Fruit fly (Drosophila melanogaster): ENCODE results near the gene CG15252.

Gene CG15252

DNA sequence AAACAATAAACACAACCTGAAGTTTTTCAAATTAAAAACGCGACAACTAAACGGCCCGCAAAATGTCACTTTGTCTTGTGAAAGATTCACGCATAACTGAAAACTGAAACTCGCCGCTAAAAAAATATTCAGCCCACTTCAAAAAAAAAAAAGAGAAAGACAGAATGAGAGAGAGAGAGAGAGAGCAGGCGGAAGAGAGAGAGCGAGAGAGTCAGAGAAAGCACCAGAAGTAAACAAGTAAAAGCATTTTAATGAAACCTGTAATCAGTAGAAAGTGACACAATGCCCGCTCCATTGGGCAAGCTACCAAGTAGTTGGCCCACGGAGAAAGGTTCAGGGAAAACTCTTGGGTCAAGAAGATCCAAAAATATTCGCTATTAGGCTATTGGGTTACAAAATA, 3.1 kb downstream of the CG15252 start, which contains the start of gene CG43386:
CG43386 (minus strand) TSS at position 101 of the 400 bp plus-strand sequence.
- TF ChIP-seq Blimp-1 (GFP tag; optimal IDR thresholded peaks at IDR 0.05) (peak; percentile 29), pdm3 (GFP tag; optimal IDR thresholded peaks at IDR 0.05) (no peak)

DNA sequence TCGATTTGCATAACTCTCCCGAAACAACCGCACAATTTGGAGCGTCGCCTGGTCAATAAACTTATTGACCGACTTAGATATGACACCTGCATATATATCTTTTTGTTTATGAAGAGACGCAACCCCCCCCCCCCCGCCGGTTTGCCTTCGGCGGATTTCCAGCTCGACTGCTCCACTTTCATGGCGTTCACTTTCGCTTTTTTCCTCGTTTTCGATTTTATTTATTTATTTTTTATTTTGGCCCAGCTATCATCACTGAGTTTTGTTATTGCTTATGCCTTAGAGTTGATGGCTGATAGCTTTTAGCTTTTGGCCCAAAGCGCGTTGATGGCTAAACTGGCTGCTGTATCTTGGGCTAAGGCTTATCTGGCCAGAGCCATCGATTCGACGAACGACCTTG, 4.4 kb downstream of the CG15252 start:
- TF ChIP-seq CG15336 (GFP tag; IDR thresholded peaks at IDR 0.05): no peak
- TF ChIP-seq Blimp-1 (GFP tag; optimal IDR thresholded peaks at IDR 0.05): peak; percentile 24

DNA sequence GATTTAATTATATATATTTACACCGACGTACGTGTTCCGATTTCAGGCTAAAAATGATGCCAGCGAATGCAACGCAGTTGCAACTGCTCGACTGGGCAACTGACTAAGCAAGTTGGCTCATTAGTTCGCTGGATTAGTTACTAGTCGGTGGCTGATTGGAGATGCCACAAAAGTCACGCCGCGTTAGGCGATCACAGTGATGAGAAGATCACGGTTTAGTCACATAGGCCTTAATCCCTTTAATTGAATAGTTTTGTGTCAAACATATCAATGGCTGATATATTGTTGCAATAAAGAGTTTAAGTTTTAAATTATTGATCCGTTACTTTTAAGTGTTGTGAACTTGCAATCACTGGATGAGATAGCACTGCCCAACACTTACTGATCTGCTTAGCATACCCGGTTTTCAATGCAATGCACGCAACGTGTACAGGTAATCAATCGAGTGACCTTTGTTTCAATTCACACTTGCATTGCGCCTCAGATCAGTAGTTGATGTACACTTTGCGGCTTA, 15.5 kb downstream of the CG15252 start, which contains the start of the genes CG1791 and CG1889:
CG1791 (minus strand) TSS at position 101 of the 514 bp plus-strand sequence.
CG1889 (plus strand) TSS at position 464 of the 514 bp plus-strand sequence.
- TF ChIP-seq Sox15 (GFP tag; optimal IDR thresholded peaks at IDR 0.05) (no peak), CG31627 (GFP tag; optimal IDR thresholded peaks at IDR 0.05) (no peak), Eip75B (GFP tag; optimal IDR thresholded peaks at IDR 0.05) (no peak), CG9139 (GFP tag; optimal IDR thresholded peaks at IDR 0.05) (no peak), CG1621 (tag; optimal IDR thresholded peaks at IDR 0.05) (no peak), CG4318 (GFP tag; optimal IDR thresholded peaks at IDR 0.05) (no peak), CG11294 (GFP tag; IDR thresholded peaks at IDR 0.05) (no peak), esn (GFP tag; optimal IDR thresholded peaks at IDR 0.05) (no peak), CG8319 (GFP tag; optimal IDR thresholded peaks at IDR 0.05) (no peak), cyc (GFP tag; optimal IDR thresholded peaks at IDR 0.05) (no peak), acj6 (GFP tag; optimal IDR thresholded peaks at IDR 0.05) (no peak), Ets21C (GFP tag; optimal IDR thresholded peaks at IDR 0.05) (no peak), CG10669 (GFP tag; optimal IDR thresholded peaks at IDR 0.05) (no peak), achi (GFP tag; optimal IDR thresholded peaks at IDR 0.05) (no peak)

DNA sequence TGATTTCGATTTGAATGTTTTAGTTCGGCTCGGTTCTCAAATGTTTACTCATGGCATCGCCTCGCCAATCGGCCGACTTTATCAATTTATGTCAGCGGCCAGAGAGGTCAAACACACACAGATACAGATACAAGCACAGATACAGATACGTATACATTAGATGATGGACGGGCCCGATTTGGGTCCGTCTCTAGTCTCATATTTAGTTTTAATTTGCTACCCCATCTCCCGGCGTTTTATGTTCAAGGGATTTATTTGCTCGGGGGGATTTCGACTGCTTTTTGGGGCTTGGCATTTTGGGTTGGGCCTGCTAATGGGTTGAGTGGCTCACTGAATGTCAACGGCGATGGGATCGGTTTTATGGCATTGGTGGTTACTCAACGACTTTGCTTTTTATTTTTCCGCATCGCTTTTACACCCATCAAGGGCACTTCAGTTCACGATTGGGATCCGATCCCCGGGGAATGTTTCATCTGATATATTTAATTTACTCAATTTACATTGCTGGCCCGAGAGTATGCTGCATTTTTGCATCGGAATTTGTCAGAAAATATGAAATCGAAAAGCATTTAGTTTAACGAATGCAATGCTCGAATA, 48.0 kb downstream of the CG15252 start:
- no peak for TF ChIP-seq CG6808 (GFP tag; optimal IDR thresholded peaks at IDR 0.05)
- no peak for TF ChIP-seq cyc (GFP tag; optimal IDR thresholded peaks at IDR 0.05)
- no peak for TF ChIP-seq Hr38 (GFP tag; optimal IDR thresholded peaks at IDR 0.05)
- TF ChIP-seq fkh (GFP tag; optimal IDR thresholded peaks at IDR 0.05): peak; percentile 3
- TF ChIP-seq achi (GFP tag; optimal IDR thresholded peaks at IDR 0.05): no peak
- TF ChIP-seq Eip75B (GFP tag; optimal IDR thresholded peaks at IDR 0.05): no peak
- no peak for TF ChIP-seq Eip78C (GFP tag)
- TF ChIP-seq Hr39 (GFP tag; optimal IDR thresholded peaks at IDR 0.05): no peak
- no peak for TF ChIP-seq CG34406 (GFP tag; optimal IDR thresholded peaks at IDR 0.05)
- no peak for TF ChIP-seq CG8632 (GFP tag; optimal IDR thresholded peaks at IDR 0.05)
- no peak for TF ChIP-seq dsx (GFP tag; optimal IDR thresholded peaks at IDR 0.05; ENCODE audit: poor library complexity, severe bottlenecking)
- peak; percentile 86 for TF ChIP-seq svp (GFP tag)

DNA sequence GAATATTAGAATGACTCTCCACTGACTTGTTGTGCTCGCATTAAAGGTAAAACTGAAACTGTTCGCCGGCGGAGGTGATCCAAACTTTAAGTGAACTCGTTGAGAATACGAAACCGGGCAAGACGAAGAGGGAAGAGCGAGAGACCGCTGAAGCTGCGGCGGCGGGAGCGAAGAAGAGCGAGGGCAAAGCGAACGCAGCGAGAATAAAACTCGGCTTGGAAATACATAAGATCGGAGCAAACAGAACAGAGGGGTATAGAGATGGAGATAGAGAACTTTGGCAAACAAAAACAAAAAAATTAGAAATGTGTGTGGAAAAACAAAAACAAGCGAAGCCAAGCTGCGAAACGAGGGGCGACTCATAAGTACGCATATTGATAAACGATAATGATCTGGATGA, 49.5 kb downstream of the CG15252 start, which contains the start of gene Idgf4:
Idgf4 (minus strand) TSS at position 67 of the 400 bp plus-strand sequence.
- peak; percentile 72 for TF ChIP-seq fkh (GFP tag; optimal IDR thresholded peaks at IDR 0.05)
- no peak for TF ChIP-seq Hr38 (GFP tag; optimal IDR thresholded peaks at IDR 0.05)
- no peak for TF ChIP-seq CG11762 (GFP tag; optimal IDR thresholded peaks at IDR 0.05; ENCODE audit: insufficient read depth)
- peak; percentile 6 for TF ChIP-seq Eip78C (GFP tag)
- no peak for TF ChIP-seq CG7368 (GFP tag; optimal IDR thresholded peaks at IDR 0.05)
- TF ChIP-seq Sox14 (GFP tag; optimal IDR thresholded peaks at IDR 0.05): no peak
- peak; percentile 42; the same call in 1 of the 2 replicates for TF ChIP-seq CG15336 (GFP tag; IDR thresholded peaks at IDR 0.05)
- 0 out of 3 replicates have a peak, but pooled peaks have one; percentile 33 for TF ChIP-seq CG6163 (GFP tag; IDR thresholded peaks at IDR 0.05)
- no peak for TF ChIP-seq OdsH (GFP tag; optimal IDR thresholded peaks at IDR 0.05)
- TF ChIP-seq CG16779 (tag; optimal IDR thresholded peaks at IDR 0.05): peak; percentile 9
- TF ChIP-seq CG32006 (GFP tag; optimal IDR thresholded peaks at IDR 0.05): peak; percentile 15
- 0 out of 3 replicates have a peak, but pooled peaks have one; percentile 20 for TF ChIP-seq CG8119 (GFP tag; IDR thresholded peaks at IDR 0.05)
- no peak for TF ChIP-seq CG31627 (GFP tag; optimal IDR thresholded peaks at IDR 0.05)
- no peak for TF ChIP-seq CG34406 (GFP tag; optimal IDR thresholded peaks at IDR 0.05)
- TF ChIP-seq Gug (GFP tag; IDR thresholded peaks at IDR 0.05): 0 out of 2 replicates have a peak, but pooled peaks have one; percentile 8
- TF ChIP-seq CG6276 (GFP tag; optimal IDR thresholded peaks at IDR 0.05): peak; percentile 32
- peak; percentile 71; the same call in 2 of the 3 replicates for TF ChIP-seq eg (GFP tag; IDR thresholded peaks at IDR 0.05)
- TF ChIP-seq vri (GFP tag; optimal IDR thresholded peaks at IDR 0.05): peak; percentile 23
